Fruit fly (Drosophila melanogaster) whole organism, embryonic: ENCODE results near the gene CG16727.
A peak's percentile ranks its signal among the peaks of the same experiment; 100 is the strongest.

Experiments
- Atf-2 ChIP-seq: fragments of 200-800 bp; sonication (Bioruptor generic); optimal IDR thresholded peaks from 2 replicates; lab custom pipeline; 2016; ENCODE audit warnings: missing biosample characterization, missing genetic modification characterization
- BEAF-32 ChIP-seq: fragments of 200-800 bp; sonication (Bioruptor generic); optimal IDR thresholded peaks from 3 replicates; lab custom pipeline; 2017; ENCODE audit warnings: missing biosample characterization, missing genetic modification characterization, mild to moderate bottlenecking, moderate library complexity, missing genetic modification reagents
- Bgb ChIP-seq: fragments of 200-800 bp; sonication (Bioruptor generic); IDR thresholded peaks from 2 replicates; pipeline ENCODE4 v1.3.6; 2022; ENCODE audit warnings: missing biosample characterization, missing genetic modification characterization; ENCODE audit not compliant: partially characterized antibody
- Blimp-1 ChIP-seq: fragments of 200-800 bp; sonication (Bioruptor generic); optimal IDR thresholded peaks from 3 replicates; lab custom pipeline; 2018; ENCODE audit warnings: missing biosample characterization, missing genetic modification characterization, mild to moderate bottlenecking, moderate library complexity, missing genetic modification reagents
- CG11398 ChIP-seq: fragments of 200-800 bp; sonication (Bioruptor generic); optimal IDR thresholded peaks from 2 replicates; lab custom pipeline; 2016; ENCODE audit warnings: missing biosample characterization, missing genetic modification characterization
- CG12391 ChIP-seq: fragments of 200-800 bp; sonication (Bioruptor generic); optimal IDR thresholded peaks from 3 replicates; lab custom pipeline; 2018; ENCODE audit warnings: missing biosample characterization, mild to moderate bottlenecking, missing genetic modification characterization, moderate library complexity
- CG13424 ChIP-seq: fragments of 200-800 bp; sonication (Bioruptor generic); optimal IDR thresholded peaks from 2 replicates; lab custom pipeline; 2019; ENCODE audit warnings: missing biosample characterization, mild to moderate bottlenecking, missing genetic modification characterization, moderate library complexity
- CG14860 ChIP-seq: fragments of 200-800 bp; sonication (Bioruptor generic); IDR thresholded peaks from 3 replicates; pipeline ENCODE4 v1.3.6; 2022; ENCODE audit warnings: missing biosample characterization, missing genetic modification characterization; ENCODE audit not compliant: partially characterized antibody
- CG15514 ChIP-seq: fragments of 200-800 bp; sonication (Bioruptor generic); optimal IDR thresholded peaks from 3 replicates; lab custom pipeline; 2017; ENCODE audit warnings: missing biosample characterization, missing genetic modification characterization, mild to moderate bottlenecking, moderate library complexity, missing genetic modification reagents
- CG16863 ChIP-seq: fragments of 200-800 bp; sonication (Bioruptor generic); optimal IDR thresholded peaks from 3 replicates; lab custom pipeline; 2016; ENCODE audit warnings: missing biosample characterization, missing genetic modification characterization
- CG17361 ChIP-seq: fragments of 200-800 bp; sonication (Bioruptor generic); IDR thresholded peaks from 3 replicates; pipeline ENCODE4 v1.3.6; 2022; ENCODE audit warnings: missing biosample characterization, missing genetic modification characterization
- CG17829 ChIP-seq: fragments of 200-800 bp; optimal IDR thresholded peaks from 2 replicates; lab custom pipeline; 2019; ENCODE audit warnings: missing biosample characterization, mild to moderate bottlenecking, missing genetic modification characterization, moderate library complexity
- CG2116 ChIP-seq: fragments of 200-800 bp; sonication (Bioruptor generic); optimal IDR thresholded peaks from 3 replicates; lab custom pipeline; 2018; ENCODE audit warnings: missing biosample characterization, mild to moderate bottlenecking, missing genetic modification characterization
- CG2120 ChIP-seq: fragments of 200-800 bp; sonication (Bioruptor generic); optimal IDR thresholded peaks from 3 replicates; lab custom pipeline; 2016; ENCODE audit warnings: missing biosample characterization, missing genetic modification characterization
- CG2199 ChIP-seq: fragments of 200-800 bp; sonication (Bioruptor generic); IDR thresholded peaks from 3 replicates; pipeline ENCODE4 v1.3.6; 2022; ENCODE audit warnings: missing biosample characterization, missing genetic modification characterization
- CG31365 ChIP-seq: fragments of 200-800 bp; sonication (Bioruptor generic); optimal IDR thresholded peaks from 2 replicates; lab custom pipeline; 2018; ENCODE audit warnings: missing biosample characterization, mild to moderate bottlenecking, missing genetic modification characterization
- CG32772 ChIP-seq: fragments of 200-800 bp; sonication (Bioruptor generic); IDR thresholded peaks from 2 replicates; pipeline ENCODE4 v1.3.6; 2022; ENCODE audit warnings: missing biosample characterization, missing genetic modification characterization
- CG34376 ChIP-seq: fragments of 200-800 bp; sonication (Bioruptor generic); optimal IDR thresholded peaks from 2 replicates; lab custom pipeline; 2018; ENCODE audit warnings: missing biosample characterization, mild to moderate bottlenecking, missing genetic modification characterization
- CG4617 ChIP-seq: fragments of 200-800 bp; sonication (Bioruptor generic); optimal IDR thresholded peaks from 3 replicates; lab custom pipeline; 2016; ENCODE audit warnings: missing biosample characterization, missing genetic modification characterization, borderline replicate concordance
- CG7556 ChIP-seq: fragments of 200-800 bp; sonication (Bioruptor generic); optimal IDR thresholded peaks from 2 replicates; lab custom pipeline; 2017; ENCODE audit warnings: missing biosample characterization, mild to moderate bottlenecking, missing genetic modification characterization
- CG8089 ChIP-seq: fragments of 200-800 bp; sonication (Bioruptor generic); optimal IDR thresholded peaks from 3 replicates; lab custom pipeline; 2016; ENCODE audit warnings: missing biosample characterization, missing genetic modification characterization
- CG9797 ChIP-seq: fragments of 200-800 bp; sonication (Bioruptor generic); optimal IDR thresholded peaks from 3 replicates; lab custom pipeline; 2018; ENCODE audit warnings: missing biosample characterization, mild to moderate bottlenecking, missing genetic modification characterization
- Dek ChIP-seq: fragments of 200-800 bp; sonication (Bioruptor generic); optimal IDR thresholded peaks from 3 replicates; lab custom pipeline; 2019; ENCODE audit warnings: missing biosample characterization, mild to moderate bottlenecking, missing genetic modification characterization, moderate library complexity
- Dref ChIP-seq: fragments of 200-800 bp; sonication (Bioruptor generic); IDR thresholded peaks from 2 replicates; pipeline ENCODE4 v1.3.6; 2022; ENCODE audit warnings: missing biosample characterization, missing genetic modification characterization
- Ets65A ChIP-seq: fragments of 200-800 bp; sonication (Bioruptor generic); peaks from one replicate; lab custom pipeline; 2016; ENCODE audit warnings: missing biosample characterization, missing genetic modification characterization
- H15 ChIP-seq: fragments of 200-800 bp; sonication (Bioruptor generic); IDR thresholded peaks from 3 replicates; pipeline ENCODE4 v1.3.6; 2022; ENCODE audit warnings: missing biosample characterization, missing genetic modification characterization
- H2.0 ChIP-seq: fragments of 200-800 bp; sonication (Bioruptor generic); IDR thresholded peaks from 2 replicates; pipeline ENCODE4 v1.3.6; 2022; ENCODE audit warnings: missing biosample characterization, missing genetic modification characterization
- Hr78 ChIP-seq, 2 experiments: fragments of 200-800 bp in 1 of 2; fragments of >200 bp in 1 of 2; sonication (Bioruptor generic) in 1 of 2; optimal IDR thresholded peaks; 2 replicates each; lab custom pipeline; 2017 to 2019; ENCODE audit warnings: missing biosample characterization in 2 of 2, missing genetic modification characterization in 2 of 2, mild to moderate bottlenecking in 1 of 2, moderate library complexity in 1 of 2
- Myb ChIP-seq: fragments of 200-800 bp; sonication (Bioruptor generic); optimal IDR thresholded peaks from 2 replicates; lab custom pipeline; 2016; ENCODE audit warnings: missing biosample characterization, missing genetic modification characterization
- NC2β ChIP-seq: fragments of 200-800 bp; sonication (Bioruptor generic); optimal IDR thresholded peaks from 2 replicates; lab custom pipeline; 2016; ENCODE audit warnings: missing biosample characterization, missing genetic modification characterization
- NFAT ChIP-seq: fragments of 200-800 bp; sonication (Bioruptor generic); IDR thresholded peaks from 2 replicates; pipeline ENCODE4 v1.3.6; 2022; ENCODE audit warnings: missing biosample characterization, missing genetic modification characterization
- Nf-YA ChIP-seq: fragments of 200-800 bp; sonication (Bioruptor generic); IDR thresholded peaks from 2 replicates; pipeline ENCODE4 v1.3.6; 2022; ENCODE audit warnings: missing biosample characterization, missing genetic modification characterization
- Pdp1 ChIP-seq, 2 experiments: fragments of 200-800 bp; sonication (Bioruptor generic); optimal IDR thresholded peaks; 3 replicates each; lab custom pipeline; 2016; ENCODE audit warnings: missing biosample characterization in 2 of 2, missing genetic modification characterization in 2 of 2, mild to moderate bottlenecking in 1 of 2, moderate library complexity in 1 of 2
- chinmo ChIP-seq: fragments of 200-800 bp; sonication (Bioruptor generic); IDR thresholded peaks from 4 replicates; pipeline ENCODE4 v1.3.6; 2022; ENCODE audit warnings: missing biosample characterization, missing genetic modification characterization; ENCODE audit not compliant: partially characterized antibody
- ci ChIP-seq: fragments of 200-800 bp; sonication (Bioruptor generic); IDR thresholded peaks from 3 replicates; pipeline ENCODE4 v1.3.6; 2022; ENCODE audit warnings: missing biosample characterization, missing genetic modification characterization
- dysf ChIP-seq: fragments of 200-800 bp; sonication (Bioruptor generic); IDR thresholded peaks from 3 replicates; pipeline ENCODE4 v1.3.6; 2022; ENCODE audit warnings: missing biosample characterization, missing genetic modification characterization
- gfzf ChIP-seq: fragments of 200-800 bp; sonication (Bioruptor generic); optimal IDR thresholded peaks from 2 replicates; lab custom pipeline; 2016; ENCODE audit warnings: missing biosample characterization, mild to moderate bottlenecking, missing genetic modification characterization, moderate library complexity
- hbn ChIP-seq: fragments of 200-800 bp; sonication (Bioruptor generic); IDR thresholded peaks from 2 replicates; pipeline ENCODE4 v1.3.6; 2022; ENCODE audit warnings: missing biosample characterization, missing genetic modification characterization; ENCODE audit not compliant: partially characterized antibody
- nmo ChIP-seq: fragments of 200-800 bp; sonication (Bioruptor generic); optimal IDR thresholded peaks from 2 replicates; lab custom pipeline; 2018; ENCODE audit warnings: missing biosample characterization, mild to moderate bottlenecking, missing genetic modification characterization, moderate library complexity
- pum ChIP-seq: fragments of 200-800 bp; sonication (Bioruptor generic); optimal IDR thresholded peaks from 2 replicates; lab custom pipeline; 2016; ENCODE audit warnings: missing biosample characterization, missing genetic modification characterization
- sd ChIP-seq: fragments of 200-800 bp; sonication (Bioruptor generic); optimal IDR thresholded peaks from 3 replicates; lab custom pipeline; 2018; ENCODE audit warnings: missing biosample characterization, mild to moderate bottlenecking, missing genetic modification characterization, moderate library complexity
- slbo ChIP-seq: fragments of 200-800 bp; sonication (Bioruptor generic); IDR thresholded peaks from 2 replicates; pipeline ENCODE4 v1.3.6; 2022; ENCODE audit warnings: missing biosample characterization, missing genetic modification characterization
- sna ChIP-seq: fragments of 200-800 bp; sonication (Bioruptor generic); IDR thresholded peaks from 2 replicates; pipeline ENCODE4 v1.3.6; 2022; ENCODE audit warnings: missing biosample characterization, missing genetic modification characterization; ENCODE audit not compliant: partially characterized antibody
- stwl ChIP-seq: fragments of 200-800 bp; sonication (Bioruptor generic); optimal IDR thresholded peaks from 3 replicates; lab custom pipeline; 2018; ENCODE audit warnings: missing biosample characterization, mild to moderate bottlenecking, missing genetic modification characterization, moderate library complexity
- vfl ChIP-seq: fragments of 200-800 bp; sonication (Bioruptor generic); optimal IDR thresholded peaks from 2 replicates; lab custom pipeline; 2016; ENCODE audit warnings: missing biosample characterization, missing genetic modification characterization
- zfh2 ChIP-seq: fragments of 200-800 bp; sonication (Bioruptor generic); optimal IDR thresholded peaks from 2 replicates; lab custom pipeline; 2016; ENCODE audit warnings: missing biosample characterization, missing genetic modification characterization

The CG16727 gene

dm6 chr3R:19644901-19645204 lies 31.7 kb downstream of the CG16727 start, which contains the start of gene Nup58 (continued):
- TF ChIP-seq BEAF-32 (GFP tag; lab: Kevin White, UChicago) (peak; percentile 69), slbo (GFP tag; lab: Robert Waterston, UW) (peak; percentile 58; the same call in 1 of the 2 replicates), Ets65A (GFP tag; lab: Kevin White, UChicago) (peak; percentile 41), CG11398 (GFP tag; lab: Kevin White, UChicago) (no peak), Blimp-1 (GFP tag; lab: Kevin White, UChicago) (no peak)
- TF ChIP-seq, all 482 proteins: peak for 60

dm6 chr3R:19648289-19648916 lies 35.2 kb downstream of the CG16727 start, which contains the start of the genes CG6195 and CG31220:
TSS of gene CG6195 (minus strand) at chr3R:19648410.
TSS of gene CG31220 (plus strand) at chr3R:19648487.
- TF ChIP-seq stwl (tag; lab: Kevin White, UChicago) = peak; percentile 64
- peak; percentile 91 for TF ChIP-seq chinmo (GFP tag; lab: Robert Waterston, UW)
- peak; percentile 24 for TF ChIP-seq zfh2
- TF ChIP-seq CG8089 = peak; percentile 23
- TF ChIP-seq vfl = no peak
- peak; percentile 33; the same call in 1 of the 2 replicates for TF ChIP-seq hbn (GFP tag; lab: Robert Waterston, UW)
- TF ChIP-seq CG14860 = peak; percentile 26; the same call in 1 of the 3 replicates
- TF ChIP-seq CG7556 (GFP tag; lab: Kevin White, UChicago) = no peak
- TF ChIP-seq pum (GFP tag; lab: Kevin White, UChicago) = peak; percentile 0
- TF ChIP-seq CG2199 (GFP tag; lab: Robert Waterston, UW) = peak; percentile 76; the same call in 1 of the 3 replicates
- TF ChIP-seq NC2β (GFP tag; lab: Kevin White, UChicago) = peak; percentile 34
- TF ChIP-seq NFAT (GFP tag; lab: Robert Waterston, UW) = peak; percentile 60; the same call in 1 of the 2 replicates
- TF ChIP-seq Dref (GFP tag; lab: Robert Waterston, UW) = peak; percentile 51
- peak; percentile 44; the same call in 1 of the 2 replicates for TF ChIP-seq H2.0 (GFP tag; lab: Robert Waterston, UW)
- TF ChIP-seq CG2116 (GFP tag; lab: Kevin White, UChicago) = peak; percentile 45
- TF ChIP-seq Dek = peak; percentile 44
- TF ChIP-seq CG32772 (GFP tag; lab: Robert Waterston, UW) = 0 out of 2 replicates have a peak, but pooled peaks have one; percentile 9
- peak; percentile 72 for TF ChIP-seq CG9797 (GFP tag; lab: Kevin White, UChicago)
- peak; percentile 2 for TF ChIP-seq CG4617 (GFP tag; lab: Kevin White, UChicago)
- TF ChIP-seq CG17829 (tag; lab: Kevin White, UChicago) = peak; percentile 8
- no peak for TF ChIP-seq CG34376 (GFP tag; lab: Kevin White, UChicago)
- peak; percentile 20 for TF ChIP-seq CG2120 (GFP tag; lab: Kevin White, UChicago)
- peak; percentile 53 for TF ChIP-seq CG15514
- peak; percentile 29 for TF ChIP-seq CG12391 (tag; lab: Kevin White, UChicago)
- 0 out of 2 replicates have a peak, but pooled peaks have one; percentile 13 for TF ChIP-seq Nf-YA (GFP tag; lab: Robert Waterston, UW)
- TF ChIP-seq CG17361 (GFP tag; lab: Robert Waterston, UW) = peak; percentile 55; the same call in 2 of the 3 replicates
- TF ChIP-seq dysf = 0 out of 3 replicates have a peak, but pooled peaks have one; percentile 24
- TF ChIP-seq Bgb (GFP tag; lab: Robert Waterston, UW) = peak; percentile 37; the same call in 1 of the 2 replicates
- peak; percentile 81 for TF ChIP-seq ci (GFP tag; lab: Robert Waterston, UW)
- TF ChIP-seq H15 (GFP tag; lab: Robert Waterston, UW) = 0 out of 3 replicates have a peak, but pooled peaks have one; percentile 6
- TF ChIP-seq sd (tag; lab: Kevin White, UChicago) = peak; percentile 98
- peak; percentile 33 for TF ChIP-seq CG31365 (tag; lab: Kevin White, UChicago)
- TF ChIP-seq sna = 0 out of 2 replicates have a peak, but pooled peaks have one; percentile 11
- peak; percentile 1 for TF ChIP-seq Atf-2 (GFP tag; lab: Kevin White, UChicago)
- peak; percentile 48 for TF ChIP-seq gfzf (GFP tag; lab: Kevin White, UChicago)
- no peak for TF ChIP-seq Hr78 (GFP tag; optimal IDR thresholded peaks at IDR 0.05; lab: Kevin White, UChicago)
- TF ChIP-seq Myb (GFP tag; lab: Kevin White, UChicago) = peak; percentile 76
- peak; percentile 2 for TF ChIP-seq CG16863 (GFP tag; lab: Kevin White, UChicago)
- peak; percentile 42 for TF ChIP-seq nmo (GFP tag; lab: Kevin White, UChicago)
- TF ChIP-seq Pdp1 (GFP tag; optimal IDR thresholded peaks at IDR 0.05; lab: Kevin White, UChicago) = peak; percentile 12 to 65
- peak; percentile 19 for TF ChIP-seq CG13424 (tag; lab: Kevin White, UChicago)
